Worm (Caenorhabditis elegans): Measurements from ENCODE around the gene ech-6.
A peak's percentile ranks its signal among the peaks of the same experiment; 100 is the strongest.

DNA sequence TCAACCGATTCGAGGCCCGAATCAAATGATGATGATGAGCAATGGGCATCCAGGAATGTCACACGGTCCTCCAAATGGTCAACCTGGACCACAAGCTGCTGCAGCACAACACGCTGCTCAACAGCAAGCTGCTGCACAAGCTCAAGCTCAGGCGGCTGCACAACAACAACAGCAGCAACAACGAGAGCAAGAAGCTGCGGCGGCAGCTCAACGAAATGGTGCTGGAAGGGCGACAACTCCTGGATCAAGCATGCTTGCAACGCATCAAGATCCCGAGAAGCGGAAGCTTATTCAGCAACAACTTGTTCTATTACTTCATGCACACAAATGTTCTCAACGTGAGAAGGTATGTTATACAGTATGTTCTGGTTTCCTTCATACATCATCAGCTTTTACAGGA lies 15.3 kb upstream of the ech-6 start:
- TF ChIP-seq T22C8.4 (GFP tag; IDR thresholded peaks at IDR 0.05) = no peak
- TF ChIP-seq ref-1 (GFP tag; conservative IDR thresholded peaks at IDR 0.05) = no peak
- 0 out of 2 replicates have a peak, but pooled peaks have one; percentile 50 for TF ChIP-seq flt-1 (GFP tag; IDR thresholded peaks at IDR 0.05)
- TF ChIP-seq cog-1 (tag; optimal IDR thresholded peaks at IDR 0.05) = no peak
- no peak for TF ChIP-seq tab-1 (GFP tag; IDR thresholded peaks at IDR 0.05)
- TF ChIP-seq med-1 (GFP tag; optimal IDR thresholded peaks at IDR 0.05; ENCODE audit: insufficient read depth) = no peak
- TF ChIP-seq ztf-29 (GFP tag; IDR thresholded peaks at IDR 0.05) = no peak
- no peak for TF ChIP-seq klf-2 (GFP tag; conservative IDR thresholded peaks at IDR 0.05)
- TF ChIP-seq ztf-23 (GFP tag; IDR thresholded peaks at IDR 0.05) = no peak
